Fruit fly (Drosophila melanogaster) whole organism, embryonic: ENCODE measurements around the gene Cbp20.

Experiments used
- CG10267 ChIP-seq: fragments of 200-800 bp; sonication (Bioruptor generic); optimal IDR thresholded peaks from 2 replicates; lab custom pipeline; 2018; ENCODE audit warnings: missing biosample characterization, mild to moderate bottlenecking, missing genetic modification characterization, moderate library complexity
- CG12071 ChIP-seq: fragments of 200-800 bp; sonication (Bioruptor generic); optimal IDR thresholded peaks from 3 replicates; lab custom pipeline; 2018; ENCODE audit warnings: missing biosample characterization, mild to moderate bottlenecking, missing genetic modification characterization
- CG14965 ChIP-seq: fragments of 200-800 bp; sonication (Bioruptor generic); optimal IDR thresholded peaks from 2 replicates; lab custom pipeline; 2016; ENCODE audit warnings: missing biosample characterization, missing genetic modification characterization, borderline replicate concordance
- CG15073 ChIP-seq: fragments of 200-800 bp; sonication (Bioruptor generic); optimal IDR thresholded peaks from 2 replicates; lab custom pipeline; 2016; ENCODE audit warnings: missing biosample characterization, missing genetic modification characterization
- CG1647 ChIP-seq: fragments of 200-800 bp; sonication (Bioruptor generic); optimal IDR thresholded peaks from 3 replicates; lab custom pipeline; 2016; ENCODE audit warnings: missing biosample characterization, missing genetic modification characterization
- CG18619 ChIP-seq: fragments of 200-800 bp; sonication (Bioruptor generic); optimal IDR thresholded peaks from 3 replicates; lab custom pipeline; 2017; ENCODE audit warnings: missing biosample characterization, mild to moderate bottlenecking, missing genetic modification characterization
- CG2120 ChIP-seq: fragments of 200-800 bp; sonication (Bioruptor generic); optimal IDR thresholded peaks from 3 replicates; lab custom pipeline; 2016; ENCODE audit warnings: missing biosample characterization, missing genetic modification characterization
- CG2875 ChIP-seq: fragments of 200-800 bp; sonication (Bioruptor generic); optimal IDR thresholded peaks from 2 replicates; lab custom pipeline; 2017; ENCODE audit warnings: missing biosample characterization, mild to moderate bottlenecking, missing genetic modification characterization, missing genetic modification reagents
- CG30403 ChIP-seq: fragments of 200-800 bp; sonication (Bioruptor generic); optimal IDR thresholded peaks from 3 replicates; lab custom pipeline; 2016; ENCODE audit warnings: missing biosample characterization, missing genetic modification characterization
- CG32532 ChIP-seq: fragments of 200-800 bp; sonication (Bioruptor generic); IDR thresholded peaks from 2 replicates; pipeline ENCODE4 v1.3.6; 2022; ENCODE audit warnings: missing biosample characterization, missing genetic modification characterization
- CG6654 ChIP-seq: fragments of 200-800 bp; sonication (Bioruptor generic); optimal IDR thresholded peaks from 2 replicates; lab custom pipeline; 2017; ENCODE audit warnings: missing biosample characterization, mild to moderate bottlenecking, missing genetic modification characterization
- CG7987 ChIP-seq: fragments of 200-800 bp; sonication (Bioruptor generic); optimal IDR thresholded peaks from 2 replicates; lab custom pipeline; 2018; ENCODE audit warnings: missing biosample characterization, mild to moderate bottlenecking, missing genetic modification characterization, moderate library complexity
- CG8089 ChIP-seq: fragments of 200-800 bp; sonication (Bioruptor generic); optimal IDR thresholded peaks from 3 replicates; lab custom pipeline; 2016; ENCODE audit warnings: missing biosample characterization, missing genetic modification characterization
- Dfd ChIP-seq, 2 experiments: fragments of >200 bp; optimal IDR thresholded peaks; 2 replicates each; lab custom pipeline; 2017; ENCODE audit warnings: missing biosample characterization in 2 of 2, missing genetic modification characterization in 2 of 2
- Dip3 ChIP-seq: fragments of 200-800 bp; sonication (Bioruptor generic); optimal IDR thresholded peaks from 3 replicates; lab custom pipeline; 2016; ENCODE audit warnings: missing biosample characterization, missing genetic modification characterization
- E2f2 ChIP-seq: fragments of 200-800 bp; sonication (Bioruptor generic); IDR thresholded peaks from 2 replicates; pipeline ENCODE4 v1.3.6; 2022; ENCODE audit warnings: missing biosample characterization, missing genetic modification characterization
- Ets97D ChIP-seq: fragments of 200-800 bp; sonication (Bioruptor generic); optimal IDR thresholded peaks from 3 replicates; lab custom pipeline; 2016; ENCODE audit warnings: missing biosample characterization, missing genetic modification characterization
- Hand ChIP-seq: fragments of 200-800 bp; sonication (Bioruptor generic); optimal IDR thresholded peaks from 2 replicates; lab custom pipeline; 2017; ENCODE audit warnings: mild to moderate bottlenecking, missing biosample characterization, missing genetic modification reagents, missing genetic modification characterization
- Hr78 ChIP-seq, 2 experiments: fragments of 200-800 bp in 1 of 2; fragments of >200 bp in 1 of 2; sonication (Bioruptor generic) in 1 of 2; optimal IDR thresholded peaks; 2 replicates each; lab custom pipeline; 2017 to 2019; ENCODE audit warnings: missing biosample characterization in 2 of 2, missing genetic modification characterization in 2 of 2, mild to moderate bottlenecking in 1 of 2, moderate library complexity in 1 of 2
- Lim3 ChIP-seq: fragments of 200-800 bp; sonication (Bioruptor generic); IDR thresholded peaks from 2 replicates; pipeline ENCODE4 v1.3.6; 2022; ENCODE audit warnings: missing biosample characterization, missing genetic modification characterization
- NK7.1 ChIP-seq: fragments of 200-800 bp; sonication (Bioruptor generic); optimal IDR thresholded peaks from 3 replicates; lab custom pipeline; 2016; ENCODE audit warnings: missing biosample characterization, missing genetic modification characterization
- Opbp ChIP-seq: fragments of 200-800 bp; sonication (Bioruptor generic); IDR thresholded peaks from 3 replicates; pipeline ENCODE4 v1.3.6; 2022; ENCODE audit warnings: missing biosample characterization, missing genetic modification characterization; ENCODE audit not compliant: partially characterized antibody
- Rfx ChIP-seq: fragments of 200-800 bp; sonication (Bioruptor generic); IDR thresholded peaks from 2 replicates; pipeline ENCODE4 v1.3.6; 2022; ENCODE audit warnings: missing biosample characterization, missing genetic modification characterization
- Scr ChIP-seq: fragments of 200-800 bp; sonication (Bioruptor generic); IDR thresholded peaks from 2 replicates; pipeline ENCODE4 v1.3.6; 2022; ENCODE audit warnings: missing biosample characterization, missing genetic modification characterization; ENCODE audit not compliant: partially characterized antibody
- TFAM ChIP-seq: fragments of 200-800 bp; sonication (Bioruptor generic); optimal IDR thresholded peaks from 2 replicates; lab custom pipeline; 2017; ENCODE audit warnings: missing biosample characterization, missing genetic modification characterization, inconsistent platforms
- Tbp ChIP-seq: fragments of >200 bp; optimal IDR thresholded peaks from 2 replicates; lab custom pipeline; 2018; ENCODE audit warnings: missing biosample characterization, missing genetic modification characterization
- bab2 ChIP-seq: fragments of 200-800 bp; sonication (Bioruptor generic); optimal IDR thresholded peaks from 2 replicates; lab custom pipeline; 2016; ENCODE audit warnings: missing biosample characterization, missing genetic modification characterization
- crol ChIP-seq: fragments of 200-800 bp; sonication (Bioruptor generic); IDR thresholded peaks from 2 replicates; pipeline ENCODE4 v1.3.6; 2022; ENCODE audit warnings: missing biosample characterization, missing genetic modification characterization
- eyg ChIP-seq: fragments of 200-800 bp; sonication (Bioruptor generic); optimal IDR thresholded peaks from 3 replicates; lab custom pipeline; 2016; ENCODE audit warnings: missing biosample characterization, missing genetic modification characterization
- fd102C ChIP-seq: fragments of 200-800 bp; sonication (Bioruptor generic); optimal IDR thresholded peaks from 2 replicates; lab custom pipeline; 2018; ENCODE audit warnings: missing biosample characterization, mild to moderate bottlenecking, missing genetic modification characterization, moderate library complexity
- ftz-f1 ChIP-seq: fragments of 200-800 bp; sonication (Bioruptor generic); optimal IDR thresholded peaks from 2 replicates; lab custom pipeline; 2016; ENCODE audit warnings: missing biosample characterization, missing genetic modification characterization
- grau ChIP-seq: fragments of 200-800 bp; optimal IDR thresholded peaks from 3 replicates; lab custom pipeline; 2019; ENCODE audit warnings: missing biosample characterization, mild to moderate bottlenecking, missing genetic modification characterization, moderate library complexity
- inv ChIP-seq: fragments of 200-800 bp; sonication (Bioruptor generic); IDR thresholded peaks from 2 replicates; pipeline ENCODE4 v1.3.6; 2022; ENCODE audit warnings: missing biosample characterization, missing genetic modification characterization; ENCODE audit not compliant: partially characterized antibody
- lbe ChIP-seq: fragments of 200-800 bp; sonication (Bioruptor generic); optimal IDR thresholded peaks from 2 replicates; lab custom pipeline; 2016; ENCODE audit warnings: missing biosample characterization, mild to moderate bottlenecking, missing genetic modification characterization
- lmd ChIP-seq: fragments of 200-800 bp; sonication (Bioruptor generic); IDR thresholded peaks from 2 replicates; pipeline ENCODE4 v1.3.6; 2022; ENCODE audit warnings: missing biosample characterization, missing genetic modification characterization
- lola ChIP-seq, 3 experiments: fragments of >200 bp in 2 of 3; fragments of 200-800 bp in 1 of 3; sonication (Bioruptor generic) in 1 of 3; optimal IDR thresholded peaks; 2 replicates each; lab custom pipeline; 2017 to 2019; ENCODE audit warnings: missing biosample characterization in 3 of 3, missing genetic modification characterization in 3 of 3, mild to moderate bottlenecking in 1 of 3, moderate library complexity in 1 of 3
- maf-S ChIP-seq: fragments of 200-800 bp; sonication (Bioruptor generic); optimal IDR thresholded peaks from 2 replicates; lab custom pipeline; 2016; ENCODE audit warnings: missing biosample characterization, missing genetic modification characterization
- mld ChIP-seq: fragments of 200-800 bp; sonication (Bioruptor generic); IDR thresholded peaks from 3 replicates; pipeline ENCODE4 v1.3.6; 2022; ENCODE audit warnings: missing biosample characterization, missing genetic modification characterization; ENCODE audit not compliant: partially characterized antibody
- odd ChIP-seq: fragments of 200-800 bp; sonication (Bioruptor generic); optimal IDR thresholded peaks from 2 replicates; lab custom pipeline; 2017; ENCODE audit warnings: missing biosample characterization, mild to moderate bottlenecking, missing genetic modification characterization
- pho ChIP-seq: fragments of 200-800 bp; sonication (Bioruptor generic); optimal IDR thresholded peaks from 2 replicates; lab custom pipeline; 2016; ENCODE audit warnings: missing biosample characterization, missing genetic modification characterization
- pros ChIP-seq: fragments of 200-800 bp; sonication (Bioruptor generic); optimal IDR thresholded peaks from 3 replicates; lab custom pipeline; 2019; ENCODE audit warnings: missing biosample characterization, mild to moderate bottlenecking, missing genetic modification characterization, moderate library complexity
- pzg ChIP-seq: fragments of 200-800 bp; sonication (Bioruptor generic); optimal IDR thresholded peaks from 3 replicates; lab custom pipeline; 2018; ENCODE audit warnings: missing biosample characterization, mild to moderate bottlenecking, missing genetic modification characterization, moderate library complexity
- scrt ChIP-seq: fragments of 200-800 bp; sonication (Bioruptor generic); optimal IDR thresholded peaks from 2 replicates; lab custom pipeline; 2018; ENCODE audit warnings: missing biosample characterization, mild to moderate bottlenecking, missing genetic modification characterization, moderate library complexity
- sens ChIP-seq: fragments of 200-800 bp; sonication (Bioruptor generic); peaks from one replicate; lab custom pipeline; 2016; ENCODE audit warnings: missing biosample characterization, missing genetic modification characterization
- sens-2 ChIP-seq: fragments of 200-800 bp; sonication (Bioruptor generic); IDR thresholded peaks from 2 replicates; pipeline ENCODE4 v1.3.6; 2022; ENCODE audit warnings: missing biosample characterization, missing genetic modification characterization
- shn ChIP-seq: fragments of 200-800 bp; sonication (Bioruptor generic); optimal IDR thresholded peaks from 3 replicates; lab custom pipeline; 2016; ENCODE audit warnings: missing biosample characterization, missing genetic modification characterization
- sim ChIP-seq: fragments of 200-800 bp; sonication (Bioruptor generic); IDR thresholded peaks from 2 replicates; pipeline ENCODE4 v1.3.6; 2022; ENCODE audit warnings: missing biosample characterization, missing genetic modification characterization
- trem ChIP-seq: fragments of 200-800 bp; optimal IDR thresholded peaks from 3 replicates; lab custom pipeline; 2019; ENCODE audit warnings: missing biosample characterization, mild to moderate bottlenecking, missing genetic modification characterization, moderate library complexity
- wdn ChIP-seq: fragments of 200-800 bp; sonication (Bioruptor generic); IDR thresholded peaks from 2 replicates; pipeline ENCODE4 v1.3.6; 2022; ENCODE audit warnings: missing biosample characterization, missing genetic modification characterization
- z ChIP-seq: fragments of 200-800 bp; sonication (Bioruptor generic); IDR thresholded peaks from 3 replicates; pipeline ENCODE4 v1.3.6; 2022; ENCODE audit warnings: missing biosample characterization, missing genetic modification characterization
- zfh1 ChIP-seq: fragments of 200-800 bp; sonication (Bioruptor generic); IDR thresholded peaks from 3 replicates; pipeline ENCODE4 v1.3.6; 2022; ENCODE audit warnings: missing biosample characterization, missing genetic modification characterization

Cbp20 gene

DNA sequence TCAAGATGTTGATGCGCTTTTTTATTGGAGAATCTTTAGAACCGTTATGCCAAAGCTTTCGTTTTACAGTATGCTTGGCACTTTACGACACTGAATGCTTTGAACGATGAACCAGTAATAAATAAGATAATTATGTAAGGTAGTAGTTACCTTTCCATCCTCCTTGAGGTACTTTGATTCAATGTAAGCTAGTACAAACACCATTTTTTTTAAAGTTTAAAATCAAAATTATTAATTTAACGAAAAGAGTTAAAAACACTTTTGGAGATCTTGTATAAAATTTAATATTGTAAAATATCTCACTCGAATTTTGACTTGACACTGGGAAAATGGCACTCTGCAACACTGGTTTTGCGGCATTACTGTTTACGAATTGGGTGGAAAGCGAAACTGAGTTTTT is 20.9 kb downstream of the Cbp20 start, which contains the start of the genes Arp5 and CG7208 (continued):
- TF ChIP-seq lbe (GFP tag; lab: Kevin White, UChicago) (peak; percentile 56), shn (GFP tag; lab: Kevin White, UChicago) (no peak), CG15073 (GFP tag; lab: Kevin White, UChicago) (no peak), CG32532 (GFP tag; lab: Robert Waterston, UW) (peak; percentile 63), pho (GFP tag; lab: Kevin White, UChicago) (peak; percentile 80), Hr78 (GFP tag; optimal IDR thresholded peaks at IDR 0.05; lab: Kevin White, UChicago) (no peak), Opbp (GFP tag; lab: Robert Waterston, UW) (no peak), Hand (GFP tag; lab: Kevin White, UChicago) (no peak), inv (GFP tag; lab: Robert Waterston, UW) (no peak), odd (no peak), sens (GFP tag; lab: Kevin White, UChicago) (peak; percentile 95), CG18619 (peak; percentile 59), mld (GFP tag; lab: Robert Waterston, UW) (no peak), CG30403 (GFP tag; lab: Kevin White, UChicago) (peak; percentile 84), E2f2 (GFP tag; lab: Robert Waterston, UW) (peak; percentile 60; the same call in 1 of the 2 replicates), zfh1 (peak; percentile 39; the same call in 1 of the 3 replicates), bab2 (GFP tag; lab: Kevin White, UChicago) (peak; percentile 59), CG2875 (GFP tag; lab: Kevin White, UChicago) (no peak), fd102C (GFP tag; lab: Kevin White, UChicago) (no peak), CG8089 (GFP tag; lab: Kevin White, UChicago) (no peak), pros (GFP tag; lab: Kevin White, UChicago) (no peak), trem (tag; lab: Kevin White, UChicago) (peak; percentile 58), Lim3 (no peak), wdn (peak; percentile 39; the same call in 1 of the 2 replicates), eyg (GFP tag; lab: Kevin White, UChicago) (no peak), CG6654 (GFP tag; lab: Kevin White, UChicago) (no peak), lmd (GFP tag; lab: Robert Waterston, UW) (peak; percentile 61; the same call in 1 of the 2 replicates), sens-2 (GFP tag; lab: Robert Waterston, UW) (no peak), Dip3 (GFP tag; lab: Kevin White, UChicago) (peak; percentile 70), maf-S (GFP tag; lab: Kevin White, UChicago) (peak; percentile 53), grau (tag; lab: Kevin White, UChicago) (peak; percentile 79), Ets97D (GFP tag; lab: Kevin White, UChicago) (peak; percentile 70), z (GFP tag; lab: Robert Waterston, UW) (no peak), crol (GFP tag; lab: Robert Waterston, UW) (no peak), CG2120 (GFP tag; lab: Kevin White, UChicago) (peak; percentile 91), TFAM (no peak), ftz-f1 (GFP tag; lab: Kevin White, UChicago) (no peak), lola (GFP tag; optimal IDR thresholded peaks at IDR 0.05; lab: Kevin White, UChicago) (peak in 1 of 3 experiments; percentile 51), Dfd (GFP tag; optimal IDR thresholded peaks at IDR 0.05; lab: Kevin White, UChicago) (no peak), CG7987 (GFP tag; lab: Kevin White, UChicago) (peak; percentile 15), Tbp (no peak), Scr (GFP tag; lab: Robert Waterston, UW) (peak; percentile 40; the same call in 1 of the 2 replicates), Rfx (peak; percentile 81), pzg (GFP tag; lab: Kevin White, UChicago) (peak; percentile 51), scrt (GFP tag; lab: Kevin White, UChicago) (peak; percentile 55), CG1647 (GFP tag; lab: Kevin White, UChicago) (peak; percentile 51), CG12071 (GFP tag; lab: Kevin White, UChicago) (no peak), CG10267 (tag; lab: Kevin White, UChicago) (peak; percentile 95), CG14965 (GFP tag; lab: Kevin White, UChicago) (no peak), sim (no peak), NK7.1 (GFP tag; lab: Kevin White, UChicago) (no peak)
